Worm (Caenorhabditis elegans) whole organism, mixed stage, embryonic: Measurements from ENCODE around the gene ssq-1.
"Not testable (repeated sequence)": the region's sequence is repeated elsewhere in the genome, so short reads cannot be mapped to it uniquely, and the experiment has no call there.

ENCODE experiments used
- M03D4.4 ChIP-seq: sonication (generic microtip); optimal IDR thresholded peaks from 2 replicates; lab custom pipeline; 2017; ENCODE audit warnings: mild to moderate bottlenecking, missing genetic modification characterization, missing compliant biosample characterization
- bed-3 ChIP-seq: fragments of 200-800 bp; sonication (Bioruptor generic); optimal IDR thresholded peaks from 3 replicates; lab custom pipeline; 2018; ENCODE audit warnings: mild to moderate bottlenecking, missing genetic modification characterization, moderate library complexity, missing compliant biosample characterization
- ceh-39 ChIP-seq: fragments of 150-350 bp; optimal IDR thresholded peaks from 2 replicates; lab custom pipeline; 2014; ENCODE audit warnings: missing biosample characterization, missing genetic modification characterization
- ceh-43 ChIP-seq: fragments of 200-800 bp; sonication (Bioruptor generic); optimal IDR thresholded peaks from 2 replicates; lab custom pipeline; 2018; ENCODE audit warnings: mild to moderate bottlenecking, missing genetic modification characterization, moderate library complexity, missing compliant biosample characterization
- ceh-83 ChIP-seq: fragments of 200-800 bp; sonication (Bioruptor generic); optimal IDR thresholded peaks from 2 replicates; lab custom pipeline; 2018; ENCODE audit warnings: mild to moderate bottlenecking, missing genetic modification characterization, missing compliant biosample characterization
- ces-1 ChIP-seq: fragments of 150-350 bp; optimal IDR thresholded peaks from 2 replicates; lab custom pipeline; 2014; ENCODE audit warnings: missing biosample characterization, missing genetic modification reagents, missing genetic modification characterization
- cnd-1 ChIP-seq: fragments of 200-800 bp; sonication (Bioruptor generic); optimal IDR thresholded peaks from 2 replicates; lab custom pipeline; 2018; ENCODE audit warnings: mild to moderate bottlenecking, missing genetic modification characterization, missing compliant biosample characterization
- elt-3 ChIP-seq: fragments of 150-350 bp; optimal IDR thresholded peaks from 2 replicates; lab custom pipeline; 2014; ENCODE audit warnings: missing biosample characterization, missing genetic modification characterization
- flh-1 ChIP-seq: fragments of 200-800 bp; sonication (Bioruptor generic); optimal IDR thresholded peaks from 2 replicates; lab custom pipeline; 2018; ENCODE audit warnings: mild to moderate bottlenecking, missing genetic modification characterization, moderate library complexity, missing compliant biosample characterization
- ham-2 ChIP-seq: fragments of 200-800 bp; sonication (Bioruptor generic); optimal IDR thresholded peaks from 2 replicates; lab custom pipeline; 2018; ENCODE audit warnings: mild to moderate bottlenecking, missing genetic modification characterization, missing compliant biosample characterization
- hlh-1 ChIP-seq: fragments of 150-350 bp; optimal IDR thresholded peaks from 2 replicates; lab custom pipeline; 2014; ENCODE audit warnings: missing biosample characterization, missing genetic modification reagents, missing genetic modification characterization
- lin-32 ChIP-seq: fragments of 200-800 bp; sonication (Bioruptor generic); optimal IDR thresholded peaks from 2 replicates; lab custom pipeline; 2018; ENCODE audit warnings: mild to moderate bottlenecking, missing genetic modification characterization, missing compliant biosample characterization
- mab-5 ChIP-seq: fragments of 150-350 bp; optimal IDR thresholded peaks from 2 replicates; lab custom pipeline; 2014; ENCODE audit warnings: missing biosample characterization, missing genetic modification characterization
- mep-1 ChIP-seq: fragments of 150-350 bp; optimal IDR thresholded peaks from 2 replicates; lab custom pipeline; 2017; ENCODE audit warnings: missing biosample characterization, missing genetic modification reagents, missing genetic modification characterization, inconsistent platforms
- mls-2 ChIP-seq: sonication (generic microtip); optimal IDR thresholded peaks from 2 replicates; lab custom pipeline; 2016; ENCODE audit warnings: mild to moderate bottlenecking, missing genetic modification characterization, moderate library complexity, missing compliant biosample characterization
- nhr-2 ChIP-seq: fragments of 150-350 bp; optimal IDR thresholded peaks from 2 replicates; lab custom pipeline; 2014; ENCODE audit warnings: missing biosample characterization, missing genetic modification characterization
- nhr-237 ChIP-seq: fragments of 150-350 bp; optimal IDR thresholded peaks from 2 replicates; lab custom pipeline; 2014; ENCODE audit warnings: missing biosample characterization, missing genetic modification characterization
- nhr-28 ChIP-seq: fragments of 150-350 bp; optimal IDR thresholded peaks from 2 replicates; lab custom pipeline; 2014; ENCODE audit warnings: missing biosample characterization, missing genetic modification characterization
- pha-4 ChIP-seq: fragments of 150-350 bp; optimal IDR thresholded peaks from 2 replicates; lab custom pipeline; 2018; ENCODE audit warnings: missing biosample characterization, missing genetic modification reagents, missing genetic modification characterization
- snpc-4 ChIP-seq: fragments of 150-350 bp; optimal IDR thresholded peaks from 2 replicates; lab custom pipeline; 2014; ENCODE audit warnings: missing biosample characterization, missing genetic modification characterization
- sptf-1 ChIP-seq: sonication (generic microtip); optimal IDR thresholded peaks from 2 replicates; lab custom pipeline; 2017; ENCODE audit warnings: mild to moderate bottlenecking, missing genetic modification characterization, moderate library complexity, missing compliant biosample characterization
- tbx-8 ChIP-seq: fragments of 200-800 bp; sonication (Bioruptor generic); optimal IDR thresholded peaks from 2 replicates; lab custom pipeline; 2018; ENCODE audit warnings: mild to moderate bottlenecking, missing genetic modification characterization, moderate library complexity, missing compliant biosample characterization
- unc-120 ChIP-seq: sonication (generic microtip); optimal IDR thresholded peaks from 2 replicates; lab custom pipeline; 2017; ENCODE audit warnings: missing genetic modification characterization, missing compliant biosample characterization; ENCODE audit not compliant: poor library complexity, severe bottlenecking
- unc-39 ChIP-seq: fragments of 150-350 bp; optimal IDR thresholded peaks from 2 replicates; lab custom pipeline; 2014; ENCODE audit warnings: missing biosample characterization, missing genetic modification characterization
- zip-8 ChIP-seq: fragments of 150-350 bp; optimal IDR thresholded peaks from 2 replicates; lab custom pipeline; 2014; ENCODE audit warnings: missing biosample characterization, missing genetic modification characterization
- ztf-11 ChIP-seq: fragments of 150-350 bp; optimal IDR thresholded peaks from 2 replicates; lab custom pipeline; 2014; ENCODE audit warnings: missing biosample characterization, missing genetic modification characterization

The ssq-1 gene

DNA sequence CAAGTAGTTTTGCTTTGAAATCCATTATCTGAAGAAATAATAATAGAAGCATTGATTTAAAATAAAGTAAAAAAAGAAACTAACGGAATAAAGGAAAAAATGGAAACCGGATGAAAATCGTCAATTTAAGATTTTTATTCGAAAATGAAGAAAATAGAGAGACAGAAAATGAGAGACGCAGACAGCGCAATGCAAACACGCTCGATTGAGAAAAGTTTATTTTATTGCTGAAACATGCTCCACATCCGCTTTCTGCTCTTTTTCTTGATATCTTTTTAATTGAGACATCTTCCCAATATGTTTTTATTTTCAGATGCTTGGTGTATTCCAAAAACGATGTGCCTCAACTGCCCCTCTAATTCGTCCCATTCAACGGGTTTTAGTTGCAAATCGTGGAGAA is 31.9 kb downstream of the ssq-1 start, which contains the start of the genes prp-18 and mccc-1:
Gene prp-18 (minus strand): TSS at position 127 of the 400 bp plus-strand sequence.
Gene mccc-1 (plus strand): TSS at position 314 of the 400 bp plus-strand sequence.
- TF ChIP-seq nhr-2 (tag; lab: Kevin White, UChicago) (no peak), cnd-1 (tag; lab: Kevin White, UChicago) (no peak), M03D4.4 (tag; lab: Kevin White, UChicago) (no peak), lin-32 (GFP tag; lab: Kevin White, UChicago) (no peak), zip-8 (no peak), ceh-43 (GFP tag; lab: Kevin White, UChicago) (no peak), unc-120 (tag; lab: Kevin White, UChicago) (no peak), nhr-237 (no peak), ces-1 (GFP tag; lab: Kevin White, UChicago) (peak; percentile 87), nhr-28 (tag; lab: Kevin White, UChicago) (no peak), hlh-1 (tag; lab: Kevin White, UChicago) (no peak), mab-5 (tag; lab: Kevin White, UChicago) (no peak), mep-1 (tag; lab: Kevin White, UChicago) (peak; percentile 46), pha-4 (tag; lab: Kevin White, UChicago) (peak; percentile 36), elt-3 (tag; lab: Kevin White, UChicago) (no peak), sptf-1 (tag; lab: Kevin White, UChicago) (no peak)

DNA sequence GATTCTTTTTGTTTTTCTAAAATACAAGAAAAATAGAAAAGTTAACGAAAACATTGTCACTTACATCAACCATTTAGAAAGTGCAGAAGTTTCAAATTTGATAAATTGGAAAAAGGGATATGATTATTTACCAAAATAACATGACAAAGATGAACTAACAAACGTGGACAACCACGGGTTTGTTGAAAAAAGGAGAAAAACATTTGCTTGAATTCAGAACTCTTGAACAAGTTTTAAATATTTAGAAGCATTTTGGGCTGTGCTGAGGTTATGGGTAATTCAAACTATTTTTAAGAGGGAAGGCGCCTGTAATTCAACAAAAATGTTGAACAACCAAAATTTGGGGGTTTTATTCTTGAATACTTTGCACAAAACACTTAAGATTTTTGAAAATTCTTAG is 37.5 kb downstream of the ssq-1 start, which contains the start of gene ttbk-3:
Gene ttbk-3 (minus strand): TSS at position 101 of the 400 bp plus-strand sequence.
- no peak for TF ChIP-seq hlh-1 (tag; lab: Kevin White, UChicago)
- no peak for TF ChIP-seq M03D4.4 (tag; lab: Kevin White, UChicago)
- no peak for TF ChIP-seq ces-1 (GFP tag; lab: Kevin White, UChicago)
- TF ChIP-seq ham-2 (GFP tag; lab: Kevin White, UChicago): no peak
- TF ChIP-seq ceh-39 (tag; lab: Kevin White, UChicago): no peak
- TF ChIP-seq mab-5 (tag; lab: Kevin White, UChicago): no peak
- no peak for TF ChIP-seq pha-4 (tag; lab: Kevin White, UChicago)
- TF ChIP-seq unc-39: no peak
- no peak for TF ChIP-seq bed-3
- no peak for TF ChIP-seq flh-1 (GFP tag; lab: Kevin White, UChicago)

DNA sequence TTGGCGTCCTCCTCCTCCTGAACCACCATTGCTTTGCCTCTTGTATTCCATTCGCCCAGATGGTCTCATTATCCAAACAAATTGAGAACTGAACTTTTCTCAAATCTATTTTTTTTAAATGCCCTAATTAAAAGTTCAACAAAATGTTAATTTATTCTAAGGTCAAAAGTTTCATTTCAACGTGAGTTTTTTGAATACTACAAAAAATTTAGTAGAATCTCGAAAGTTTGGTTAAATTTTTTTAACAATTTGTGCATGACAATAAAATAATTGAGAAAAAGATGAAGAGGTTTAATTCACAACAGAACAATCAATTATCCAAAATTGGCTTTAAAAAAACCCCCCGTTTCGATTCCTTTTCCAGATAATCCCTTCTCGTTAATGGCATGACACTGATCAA is 39.6 kb downstream of the ssq-1 start, which contains the start of gene F32B6.4:
Gene F32B6.4 (minus strand): TSS at position 101 of the 400 bp plus-strand sequence.
- TF ChIP-seq zip-8: no peak
- no peak for TF ChIP-seq snpc-4
- TF ChIP-seq nhr-28 (tag; lab: Kevin White, UChicago): no peak
- TF ChIP-seq nhr-2 (tag; lab: Kevin White, UChicago): no peak
- no peak for TF ChIP-seq mls-2
- no peak for TF ChIP-seq ztf-11 (tag; lab: Kevin White, UChicago)
- no peak for TF ChIP-seq M03D4.4 (tag; lab: Kevin White, UChicago)
- TF ChIP-seq sptf-1 (tag; lab: Kevin White, UChicago): no peak

DNA sequence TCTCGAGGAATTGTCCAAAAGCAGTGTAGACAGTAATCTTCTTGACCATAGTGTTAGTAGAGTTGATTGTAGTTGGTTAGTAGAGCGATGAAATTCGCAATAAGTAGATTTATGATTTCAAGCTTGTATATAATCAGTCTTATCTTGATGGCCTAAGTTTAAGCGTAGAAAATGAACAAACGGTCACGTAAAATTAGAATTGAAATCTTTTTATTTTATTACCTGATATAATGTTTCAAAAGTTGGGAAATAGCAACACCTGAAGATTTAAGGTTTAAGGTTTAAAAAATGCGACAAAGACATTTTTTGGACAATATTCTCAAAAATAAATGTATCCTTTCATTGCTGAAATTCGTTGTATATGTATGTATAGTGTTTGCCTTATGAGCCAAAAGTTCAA is 41.3 kb downstream of the ssq-1 start, which contains the start of gene sss-1:
Gene sss-1 (minus strand): TSS at position 101 of the 400 bp plus-strand sequence.
- TF ChIP-seq ham-2 (GFP tag; lab: Kevin White, UChicago); pha-4 (tag; lab: Kevin White, UChicago); ceh-83 (GFP tag; lab: Kevin White, UChicago): not testable (repeated sequence)

DNA sequence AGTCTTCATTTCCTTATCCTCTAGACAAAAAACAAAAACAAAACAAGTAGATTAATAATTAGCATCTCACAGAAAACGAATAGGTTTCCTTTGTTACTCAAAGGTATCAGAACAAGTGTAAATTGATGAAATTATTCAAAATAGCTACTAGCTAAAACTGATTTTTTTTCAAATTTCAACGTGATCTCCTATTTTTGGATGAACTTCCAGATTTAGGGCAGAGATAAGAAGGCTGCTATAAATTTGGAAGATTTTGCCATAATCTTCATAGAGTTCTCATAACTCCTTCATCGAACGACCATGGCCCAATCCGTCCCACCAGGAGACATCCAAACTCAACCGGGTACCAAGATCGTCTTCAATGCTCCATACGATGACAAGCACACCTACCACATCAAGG is 42.0 kb downstream of the ssq-1 start, which contains the start of gene msp-77:
Gene msp-77 (plus strand): TSS at position 301 of the 400 bp plus-strand sequence.
- TF ChIP-seq nhr-237; snpc-4; ces-1 (GFP tag; lab: Kevin White, UChicago): not testable (repeated sequence)

DNA sequence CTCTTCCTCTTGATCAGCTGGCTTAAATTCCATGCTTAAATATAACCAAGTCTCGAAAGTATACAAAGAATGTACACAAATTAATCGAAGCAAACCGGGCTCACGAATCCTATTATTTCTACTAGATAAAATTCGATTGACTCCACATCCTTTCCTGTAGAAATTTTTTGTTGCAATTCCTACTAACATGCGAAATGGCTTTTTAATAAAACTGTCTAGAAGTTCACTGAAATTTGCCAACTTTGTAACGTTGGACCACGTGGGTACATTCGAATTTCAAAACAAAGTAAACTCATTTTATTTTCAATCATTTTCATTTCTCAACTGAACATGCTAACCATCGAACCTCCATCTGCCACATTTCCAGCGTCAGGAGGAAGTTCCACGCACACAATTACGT is 42.7 kb downstream of the ssq-1 start, which contains the start of gene ssp-32:
Gene ssp-32 (plus strand): TSS at position 301 of the 400 bp plus-strand sequence.
- TF ChIP-seq mep-1 (tag; lab: Kevin White, UChicago) (no peak), elt-3 (tag; lab: Kevin White, UChicago) (no peak), tbx-8 (no peak), ham-2 (GFP tag; lab: Kevin White, UChicago) (no peak)
